Worm (Caenorhabditis elegans) whole organism, L3 larva: ENCODE data around the gene F54D10.5.
"Not testable (repeated sequence)": the region's sequence is repeated elsewhere in the genome, so short reads cannot be mapped to it uniquely, and the experiment has no call there.

Source experiments
- R02D3.7 ChIP-seq: fragments of 150-350 bp; optimal IDR thresholded peaks from 2 replicates; lab custom pipeline; 2014; ENCODE audit warnings: missing biosample characterization, missing genetic modification characterization
- ZK546.5 ChIP-seq: sonication (generic microtip); optimal IDR thresholded peaks from 2 replicates; lab custom pipeline; 2017; ENCODE audit warnings: missing biosample characterization, missing genetic modification characterization
- aly-2 ChIP-seq: fragments of 150-350 bp; optimal IDR thresholded peaks from 2 replicates; lab custom pipeline; 2014; ENCODE audit warnings: missing biosample characterization, missing genetic modification characterization
- ama-1 ChIP-seq: fragments of 150-350 bp; optimal IDR thresholded peaks from 2 replicates; lab custom pipeline; 2018
- ceh-16 ChIP-seq: sonication (generic microtip); optimal IDR thresholded peaks from 2 replicates; lab custom pipeline; 2017; ENCODE audit warnings: missing biosample characterization, missing genetic modification characterization
- ceh-82 ChIP-seq: fragments of 150-350 bp; optimal IDR thresholded peaks from 2 replicates; lab custom pipeline; 2014; ENCODE audit warnings: missing biosample characterization, missing genetic modification characterization
- egl-27 ChIP-seq: sonication (generic microtip); optimal IDR thresholded peaks from 4 replicates; lab custom pipeline; 2017; ENCODE audit warnings: missing biosample characterization, missing genetic modification reagents, missing genetic modification characterization
- elt-1 ChIP-seq: fragments of 150-350 bp; optimal IDR thresholded peaks from 2 replicates; lab custom pipeline; 2014; ENCODE audit warnings: missing biosample characterization, missing genetic modification characterization
- eor-1 ChIP-seq, 2 experiments: fragments of 150-350 bp; optimal IDR thresholded peaks; 2 replicates each; lab custom pipeline; 2014 to 2018; ENCODE audit warnings: missing biosample characterization in 2 of 2, missing genetic modification characterization in 2 of 2
- fkh-10 ChIP-seq: sonication (generic microtip); optimal IDR thresholded peaks from 2 replicates; lab custom pipeline; 2017; ENCODE audit warnings: missing biosample characterization, missing genetic modification reagents, missing genetic modification characterization
- fos-1 ChIP-seq: fragments of 150-350 bp; optimal IDR thresholded peaks from 2 replicates; lab custom pipeline; 2014; ENCODE audit warnings: missing biosample characterization, missing genetic modification characterization
- jun-1 ChIP-seq: fragments of 150-350 bp; optimal IDR thresholded peaks from 2 replicates; lab custom pipeline; 2014; ENCODE audit warnings: missing biosample characterization, missing genetic modification reagents, missing genetic modification characterization
- lin-39 ChIP-seq: fragments of 150-350 bp; optimal IDR thresholded peaks from 2 replicates; lab custom pipeline; 2018; ENCODE audit warnings: missing biosample characterization, missing genetic modification reagents, missing genetic modification characterization
- lsy-12 ChIP-seq: sonication (generic microtip); optimal IDR thresholded peaks from 2 replicates; lab custom pipeline; 2016; ENCODE audit warnings: mild to moderate bottlenecking, missing genetic modification characterization, missing compliant biosample characterization
- mdl-1 ChIP-seq: fragments of 150-350 bp; optimal IDR thresholded peaks from 2 replicates; lab custom pipeline; 2014; ENCODE audit warnings: missing biosample characterization, missing genetic modification characterization
- mml-1 ChIP-seq: fragments of 150-350 bp; sonication (generic microtip); optimal IDR thresholded peaks from 3 replicates; lab custom pipeline; 2014; ENCODE audit warnings: missing biosample characterization, missing genetic modification characterization
- nfya-1 ChIP-seq: sonication (generic microtip); optimal IDR thresholded peaks from 2 replicates; lab custom pipeline; 2017; ENCODE audit warnings: missing genetic modification characterization, mild to moderate bottlenecking, missing compliant biosample characterization, antibody characterized with exemption, moderate library complexity; ENCODE audit not compliant: insufficient read depth
- nhr-11 ChIP-seq: fragments of 150-350 bp; optimal IDR thresholded peaks from 2 replicates; lab custom pipeline; 2014; ENCODE audit warnings: missing biosample characterization, missing genetic modification characterization
- nhr-12 ChIP-seq: fragments of 150-350 bp; optimal IDR thresholded peaks from 2 replicates; lab custom pipeline; 2014; ENCODE audit warnings: missing biosample characterization, missing genetic modification characterization
- nhr-23 ChIP-seq: fragments of 150-350 bp; optimal IDR thresholded peaks from 2 replicates; lab custom pipeline; 2014; ENCODE audit warnings: missing biosample characterization, missing genetic modification reagents, missing genetic modification characterization
- nhr-237 ChIP-seq: fragments of 150-350 bp; optimal IDR thresholded peaks from 2 replicates; lab custom pipeline; 2014; ENCODE audit warnings: missing biosample characterization, missing genetic modification characterization
- nhr-25 ChIP-seq: sonication (generic microtip); optimal IDR thresholded peaks from 2 replicates; lab custom pipeline; 2017; ENCODE audit warnings: missing biosample characterization, missing genetic modification characterization
- nhr-28 ChIP-seq: fragments of 150-350 bp; optimal IDR thresholded peaks from 2 replicates; lab custom pipeline; 2014; ENCODE audit warnings: missing biosample characterization, missing genetic modification characterization
- nhr-43 ChIP-seq: sonication (generic microtip); optimal IDR thresholded peaks from 2 replicates; lab custom pipeline; 2016; ENCODE audit warnings: mild to moderate bottlenecking, missing genetic modification characterization, missing compliant biosample characterization; ENCODE audit not compliant: poor library complexity, severe bottlenecking
- nhr-76 ChIP-seq: fragments of 150-350 bp; sonication (generic microtip); optimal IDR thresholded peaks from 5 replicates; lab custom pipeline; 2014; ENCODE audit warnings: missing biosample characterization, missing genetic modification characterization
- nhr-77 ChIP-seq: fragments of 150-350 bp; optimal IDR thresholded peaks from 2 replicates; lab custom pipeline; 2014; ENCODE audit warnings: missing biosample characterization, missing genetic modification characterization
- pha-4 ChIP-seq: fragments of 150-350 bp; optimal IDR thresholded peaks from 2 replicates; lab custom pipeline; 2014; ENCODE audit warnings: missing biosample characterization, missing genetic modification reagents, missing genetic modification characterization
- pqm-1 ChIP-seq: fragments of 150-350 bp; optimal IDR thresholded peaks from 2 replicates; lab custom pipeline; 2017; ENCODE audit warnings: missing biosample characterization, missing genetic modification characterization, inconsistent platforms
- sea-2 ChIP-seq: fragments of 150-350 bp; sonication (generic microtip); optimal IDR thresholded peaks from 4 replicates; lab custom pipeline; 2014; ENCODE audit warnings: missing biosample characterization, missing genetic modification reagents, missing genetic modification characterization
- snpc-4 ChIP-seq: fragments of 150-350 bp; optimal IDR thresholded peaks from 2 replicates; lab custom pipeline; 2014; ENCODE audit warnings: missing biosample characterization, missing genetic modification characterization
- unc-39 ChIP-seq: sonication (generic microtip); optimal IDR thresholded peaks from 4 replicates; lab custom pipeline; 2017; ENCODE audit warnings: missing biosample characterization, missing genetic modification characterization
- zag-1 ChIP-seq: fragments of 150-350 bp; optimal IDR thresholded peaks from 2 replicates; lab custom pipeline; 2014; ENCODE audit warnings: missing biosample characterization, missing genetic modification characterization
- ztf-11 ChIP-seq: fragments of 150-350 bp; optimal IDR thresholded peaks from 2 replicates; lab custom pipeline; 2014; ENCODE audit warnings: missing biosample characterization, missing genetic modification characterization
- ztf-4 ChIP-seq: fragments of 150-350 bp; optimal IDR thresholded peaks from 2 replicates; lab custom pipeline; 2014; ENCODE audit warnings: missing biosample characterization, missing genetic modification characterization

Gene F54D10.5

ce11 chrII:3773130-3773529 lies 34.8 kb downstream of the F54D10.5 start, which contains the start of gene T24E12.10:
Gene T24E12.10, minus strand, starts transcription at chrII:3773230.
- TF ChIP-seq egl-27 (no peak), nhr-43 (tag; lab: Kevin White, UChicago) (no peak), eor-1 (tag; optimal IDR thresholded peaks at IDR 0.05; lab: Kevin White, UChicago) (no peak), nhr-11 (tag; lab: Kevin White, UChicago) (no peak), R02D3.7 (tag; lab: Kevin White, UChicago) (no peak), lsy-12 (no peak)

ce11 chrII:3771640-3772039 lies 36.3 kb downstream of the F54D10.5 start:
- TF ChIP-seq ztf-11 (tag; lab: Kevin White, UChicago) (no peak), ZK546.5 (tag; lab: Kevin White, UChicago) (no peak), zag-1 (tag; lab: Kevin White, UChicago) (no peak), nhr-23 (no peak), aly-2 (no peak), lsy-12 (no peak), nhr-76 (no peak), nhr-77 (tag; lab: Kevin White, UChicago) (no peak), nfya-1 (no peak), fkh-10 (GFP tag; lab: Kevin White, UChicago) (no peak), egl-27 (no peak), nhr-28 (tag; lab: Kevin White, UChicago) (no peak), snpc-4 (tag; lab: Kevin White, UChicago) (no peak), mdl-1 (tag; lab: Kevin White, UChicago) (no peak), R02D3.7 (tag; lab: Kevin White, UChicago) (no peak), elt-1 (tag; lab: Kevin White, UChicago) (no peak), nhr-25 (tag; lab: Kevin White, UChicago) (no peak), ceh-82 (tag; lab: Kevin White, UChicago) (no peak), nhr-237 (tag; lab: Kevin White, UChicago) (no peak), nhr-43 (tag; lab: Kevin White, UChicago) (no peak)

DNA sequence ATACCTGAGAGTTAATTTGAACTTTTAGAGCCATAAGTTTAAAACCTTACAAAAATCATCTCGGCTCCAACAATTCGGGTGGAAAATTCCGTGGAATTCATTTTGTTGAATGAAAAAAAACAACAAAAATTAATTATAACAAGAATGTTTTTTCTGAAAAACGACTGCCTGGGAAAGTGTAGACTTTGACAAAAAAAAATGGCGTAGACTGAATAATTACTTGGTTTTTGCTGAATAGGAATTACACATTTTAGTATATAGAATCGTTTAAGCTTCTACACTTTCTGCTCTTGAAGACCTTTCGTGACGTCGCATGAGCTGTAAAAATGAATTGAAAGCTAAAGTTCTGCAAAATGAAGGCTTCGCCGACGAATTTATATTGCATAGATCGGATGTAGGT lies 43.5 kb downstream of the F54D10.5 start, which contains the start of gene srx-112:
Gene srx-112 (minus strand): TSS at position 101 of the 400 bp plus-strand sequence.
- TF ChIP-seq fkh-10 (GFP tag; lab: Kevin White, UChicago), result no peak
- TF ChIP-seq ZK546.5 (tag; lab: Kevin White, UChicago), result no peak
- TF ChIP-seq zag-1 (tag; lab: Kevin White, UChicago), result no peak
- TF ChIP-seq pqm-1, result no peak
- TF ChIP-seq jun-1 (tag; lab: Kevin White, UChicago), result no peak
- TF ChIP-seq snpc-4 (tag; lab: Kevin White, UChicago), result no peak
- TF ChIP-seq sea-2 (GFP tag; lab: Kevin White, UChicago), result no peak
- no peak for TF ChIP-seq pha-4 (tag; lab: Kevin White, UChicago)
- no peak for TF ChIP-seq elt-1 (tag; lab: Kevin White, UChicago)

ce11 chrII:3761599-3761998 lies 46.4 kb downstream of the F54D10.5 start, which contains the start of gene T24E12.6:
Gene T24E12.6, minus strand, starts transcription at chrII:3761699.
- not testable (repeated sequence) for TF ChIP-seq pqm-1; nhr-77 (tag; lab: Kevin White, UChicago); nhr-11 (tag; lab: Kevin White, UChicago)

DNA sequence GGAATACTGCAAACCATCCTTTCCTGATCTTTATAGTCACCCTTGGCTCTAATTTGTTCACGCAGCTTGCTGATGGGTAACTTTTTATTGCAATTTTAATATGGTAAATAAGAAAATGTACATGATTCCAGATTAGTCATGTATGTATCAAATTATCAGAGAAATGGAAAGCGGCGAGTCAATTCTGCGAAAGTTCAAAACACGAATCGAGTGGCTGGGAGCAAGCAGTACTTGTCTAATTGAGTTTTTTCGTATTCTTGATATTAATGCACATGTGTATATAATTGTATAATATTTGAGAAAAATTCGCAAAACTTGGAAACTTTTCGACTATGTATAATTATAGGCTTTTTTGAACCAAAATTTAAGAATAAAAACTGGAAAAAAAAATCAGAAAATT lies 49.0 kb downstream of the F54D10.5 start, which contains the start of gene T24E12.12:
Gene T24E12.12 (plus strand): TSS at position 281 of the 400 bp plus-strand sequence.
- TF ChIP-seq nhr-12 (tag; lab: Kevin White, UChicago) (no peak), snpc-4 (tag; lab: Kevin White, UChicago) (no peak), ceh-16 (no peak), nhr-25 (tag; lab: Kevin White, UChicago) (no peak), lin-39 (tag; lab: Kevin White, UChicago) (no peak), pha-4 (tag; lab: Kevin White, UChicago) (no peak), nhr-11 (tag; lab: Kevin White, UChicago) (no peak), ama-1 (lab: Kevin White, UChicago) (no peak), nfya-1 (no peak), egl-27 (no peak), sea-2 (GFP tag; lab: Kevin White, UChicago) (no peak), unc-39 (no peak), mml-1 (no peak), fos-1 (tag; lab: Kevin White, UChicago) (no peak), ztf-4 (no peak)
